Fruit fly (Drosophila melanogaster): ENCODE results near the gene del.

Gene del

dm6 chr2L:21104326-21104725, 44.0 kb downstream of the del start, which contains the start of the genes CG46307 and Nhe2 (continued):
- TF ChIP-seq amos (GFP tag; IDR thresholded peaks at IDR 0.05; ENCODE audit: partially characterized antibody) (peak; percentile 38; the same call in 1 of the 2 replicates), CG31441 (GFP tag; IDR thresholded peaks at IDR 0.05) (no peak), CG42726 (GFP tag; IDR thresholded peaks at IDR 0.05; ENCODE audit: partially characterized antibody) (no peak), pan (optimal IDR thresholded peaks at IDR 0.05) (no peak), pan (GFP tag; optimal IDR thresholded peaks at IDR 0.05 in 1 of 2, IDR thresholded peaks at IDR 0.05 in 1 of 2) (peak in 1 of 2 experiments; percentile 15), fru (optimal IDR thresholded peaks at IDR 0.05) (no peak), onecut (GFP tag; IDR thresholded peaks at IDR 0.05) (peak; percentile 28; the same call in 1 of the 2 replicates), Hmr (GFP tag; optimal IDR thresholded peaks at IDR 0.05) (peak; percentile 25), row (GFP tag; IDR thresholded peaks at IDR 0.05) (peak; percentile 55), CG1603 (tag; optimal IDR thresholded peaks at IDR 0.05) (peak; percentile 35), CG34422 (GFP tag; IDR thresholded peaks at IDR 0.05) (0 out of 3 replicates have a peak, but pooled peaks have one; percentile 51), phol (tag; optimal IDR thresholded peaks at IDR 0.05) (peak; percentile 10), scrt (GFP tag; optimal IDR thresholded peaks at IDR 0.05) (peak; percentile 5), Dref (GFP tag; IDR thresholded peaks at IDR 0.05) (0 out of 2 replicates have a peak, but pooled peaks have one; percentile 57), Bgb (GFP tag; IDR thresholded peaks at IDR 0.05; ENCODE audit: partially characterized antibody) (peak; percentile 31; the same call in 1 of the 2 replicates), sens (GFP tag) (peak; percentile 78), Xbp1 (GFP tag; optimal IDR thresholded peaks at IDR 0.05) (peak; percentile 4), E2f2 (GFP tag; IDR thresholded peaks at IDR 0.05) (peak; percentile 8; the same call in 1 of the 2 replicates), pros (GFP tag; optimal IDR thresholded peaks at IDR 0.05) (peak; percentile 59), CG13624 (GFP tag; optimal IDR thresholded peaks at IDR 0.05) (no peak), gsb (GFP tag; IDR thresholded peaks at IDR 0.05) (no peak), Meics (GFP tag; optimal IDR thresholded peaks at IDR 0.05) (peak; percentile 1), CG14710 (tag; optimal IDR thresholded peaks at IDR 0.05) (peak; percentile 35), Fer1 (GFP tag; optimal IDR thresholded peaks at IDR 0.05) (peak; percentile 19), Stat92E (GFP tag; optimal IDR thresholded peaks at IDR 0.05) (peak in 1 of 3 experiments; percentile 22), Sry-δ (GFP tag; optimal IDR thresholded peaks at IDR 0.05) (peak; percentile 38), gfzf (GFP tag; optimal IDR thresholded peaks at IDR 0.05) (peak; percentile 36), nerfin-2 (GFP tag; IDR thresholded peaks at IDR 0.05; ENCODE audit: partially characterized antibody) (no peak), HLHmδ (GFP tag; optimal IDR thresholded peaks at IDR 0.05) (peak; percentile 45), PHDP (tag; optimal IDR thresholded peaks at IDR 0.05) (no peak), stwl (tag; optimal IDR thresholded peaks at IDR 0.05) (peak; percentile 62)

dm6 chr2L:21102399-21103108, 45.8 kb downstream of the del start, which contains the start of gene CG9257:
CG9257 (plus strand) TSS chr2L:21102743.
- TF ChIP-seq CG12744 (GFP tag; optimal IDR thresholded peaks at IDR 0.05) (no peak), CG18011 (GFP tag; optimal IDR thresholded peaks at IDR 0.05) (peak; percentile 38), NfI (GFP tag; optimal IDR thresholded peaks at IDR 0.05) (no peak), Med (GFP tag) (peak; percentile 6), eyg (GFP tag; optimal IDR thresholded peaks at IDR 0.05) (no peak), CG9727 (GFP tag; optimal IDR thresholded peaks at IDR 0.05) (no peak), ftz-f1 (GFP tag; optimal IDR thresholded peaks at IDR 0.05) (no peak), al (GFP tag; IDR thresholded peaks at IDR 0.05) (no peak), Xrp1 (GFP tag; IDR thresholded peaks at IDR 0.05) (no peak), CG6791 (GFP tag; IDR thresholded peaks at IDR 0.05; ENCODE audit: partially characterized antibody) (no peak), dan (GFP tag; IDR thresholded peaks at IDR 0.05) (no peak), CG4617 (GFP tag; optimal IDR thresholded peaks at IDR 0.05; ENCODE audit: borderline replicate concordance) (peak; percentile 48), CG17385 (GFP tag; optimal IDR thresholded peaks at IDR 0.05) (no peak), hkb (optimal IDR thresholded peaks at IDR 0.05) (peak; percentile 17), hkb (GFP tag; IDR thresholded peaks at IDR 0.05) (no peak), aop (GFP tag; IDR thresholded peaks at IDR 0.05) (no peak), Lhr (GFP tag; optimal IDR thresholded peaks at IDR 0.05) (peak; percentile 69), CG17802 (tag; optimal IDR thresholded peaks at IDR 0.05) (no peak), onecut (GFP tag; IDR thresholded peaks at IDR 0.05) (no peak), CG3281 (GFP tag; optimal IDR thresholded peaks at IDR 0.05) (no peak)
